Worm (Caenorhabditis elegans): ENCODE results near the gene H04D03.4.
A peak's percentile ranks its signal among the peaks of the same experiment; 100 is the strongest.

The H04D03.4 gene

ce11 chrIII:10464455-10464854 lies 13.5 kb upstream of the H04D03.4 start:
- TF ChIP-seq unc-98 (GFP tag; IDR thresholded peaks at IDR 0.05), result no peak

DNA sequence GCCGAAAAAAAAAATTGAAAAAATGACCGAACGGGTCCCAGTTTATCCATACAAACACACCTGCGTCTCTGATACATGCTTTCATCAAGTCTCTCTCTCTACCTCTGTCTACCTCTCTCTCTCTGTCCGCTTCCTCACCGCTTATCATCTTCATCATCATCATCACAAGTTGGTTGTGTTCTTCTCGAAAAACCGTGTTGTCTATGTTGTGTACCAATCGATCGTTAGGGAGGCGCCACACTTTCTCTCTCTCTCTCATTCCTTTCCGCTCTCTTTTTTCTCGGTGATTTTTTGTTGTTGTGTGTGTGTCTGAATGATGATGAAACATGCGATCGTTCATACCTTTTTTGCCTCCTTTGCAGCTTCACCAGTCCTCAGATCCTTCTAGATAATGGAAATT lies 12.7 kb upstream of the H04D03.4 start:
- peak; percentile 27 for TF ChIP-seq nhr-90 (tag; optimal IDR thresholded peaks at IDR 0.05; ENCODE audit: poor library complexity)
- no peak for TF ChIP-seq hpl-2 (GFP tag; optimal IDR thresholded peaks at IDR 0.05)
- TF ChIP-seq lsy-2 (tag; optimal IDR thresholded peaks at IDR 0.05), result peak in 1 of 2 experiments; percentile 43
- no peak for TF ChIP-seq ceh-82 (tag; optimal IDR thresholded peaks at IDR 0.05)
- peak in 1 of 3 experiments; percentile 23 for TF ChIP-seq dpl-1 (GFP tag; optimal IDR thresholded peaks at IDR 0.05)
- no peak for TF ChIP-seq mef-2 (tag; optimal IDR thresholded peaks at IDR 0.05)
- no peak for TF ChIP-seq nhr-237 (tag; optimal IDR thresholded peaks at IDR 0.05)
- TF ChIP-seq alr-1 (tag; optimal IDR thresholded peaks at IDR 0.05; ENCODE audit: borderline replicate concordance), result no peak
- peak; percentile 17 for TF ChIP-seq nhr-20 (tag; optimal IDR thresholded peaks at IDR 0.05)
- no peak for TF ChIP-seq dsc-1 (tag; optimal IDR thresholded peaks at IDR 0.05)
- TF ChIP-seq nhr-71 (tag; optimal IDR thresholded peaks at IDR 0.05), result peak; percentile 28
- TF ChIP-seq ztf-4 (tag; optimal IDR thresholded peaks at IDR 0.05), result no peak
- TF ChIP-seq blmp-1 (tag; optimal IDR thresholded peaks at IDR 0.05), result peak; percentile 91
- TF ChIP-seq ets-5 (GFP tag; IDR thresholded peaks at IDR 0.05), result no peak
- TF ChIP-seq lin-35 (GFP tag; optimal IDR thresholded peaks at IDR 0.05), result peak in 1 of 2 experiments; percentile 70
- TF ChIP-seq efl-1 (optimal IDR thresholded peaks at IDR 0.05), result peak; percentile 3 to 12
- TF ChIP-seq efl-1 (GFP tag; optimal IDR thresholded peaks at IDR 0.05 in 1 of 2), result peak in 1 of 2 experiments; percentile 89
- no peak for TF ChIP-seq ceh-63 (GFP tag; optimal IDR thresholded peaks at IDR 0.05)
- peak; percentile 9 for TF ChIP-seq C16A3.4 (tag; optimal IDR thresholded peaks at IDR 0.05)
- peak; percentile 60 for TF ChIP-seq snu-23 (GFP tag; optimal IDR thresholded peaks at IDR 0.05)
- TF ChIP-seq mep-1 (tag; optimal IDR thresholded peaks at IDR 0.05), result peak; percentile 55
- TF ChIP-seq lin-15B (tag; optimal IDR thresholded peaks at IDR 0.05), result no peak
- TF ChIP-seq skn-1 (tag; optimal IDR thresholded peaks at IDR 0.05), result peak; percentile 69
- TF ChIP-seq elt-3 (tag; optimal IDR thresholded peaks at IDR 0.05), result peak in 2 of 6 experiments; percentile 0 to 72
- TF ChIP-seq lin-14 (GFP tag; optimal IDR thresholded peaks at IDR 0.05), result peak; percentile 69
- no peak for TF ChIP-seq tbx-2 (tag; optimal IDR thresholded peaks at IDR 0.05)
- TF ChIP-seq rnt-1 (tag; optimal IDR thresholded peaks at IDR 0.05), result peak; percentile 32
- TF ChIP-seq mdl-1 (tag; optimal IDR thresholded peaks at IDR 0.05), result peak in 1 of 2 experiments; percentile 31

ce11 chrIII:10462935-10463548 lies 12.1 kb upstream of the H04D03.4 start:
- TF ChIP-seq mep-1 (tag; optimal IDR thresholded peaks at IDR 0.05) (no peak), zag-1 (tag; optimal IDR thresholded peaks at IDR 0.05) (no peak), blmp-1 (tag; optimal IDR thresholded peaks at IDR 0.05) (peak; percentile 71), nhr-84 (tag; optimal IDR thresholded peaks at IDR 0.05) (no peak), efl-1 (optimal IDR thresholded peaks at IDR 0.05) (no peak), efl-1 (GFP tag; optimal IDR thresholded peaks at IDR 0.05 in 1 of 2) (peak in 1 of 2 experiments; percentile 68)

ce11 chrIII:10461164-10461546 lies 10.2 kb upstream of the H04D03.4 start, which contains the start of gene atx-2:
atx-2 (plus strand) TSS chrIII:10461389.
- TF ChIP-seq lin-15B (tag; optimal IDR thresholded peaks at IDR 0.05) (peak; percentile 41), pqm-1 (tag; optimal IDR thresholded peaks at IDR 0.05) (no peak), nhr-20 (tag; optimal IDR thresholded peaks at IDR 0.05) (peak; percentile 48), pax-3 (tag; optimal IDR thresholded peaks at IDR 0.05) (no peak), Y116A8C.19 (tag; optimal IDR thresholded peaks at IDR 0.05; ENCODE audit: borderline replicate concordance) (no peak), efl-3 (GFP tag; optimal IDR thresholded peaks at IDR 0.05) (peak; percentile 66), lin-39 (tag; optimal IDR thresholded peaks at IDR 0.05) (peak; percentile 19), sox-4 (tag; optimal IDR thresholded peaks at IDR 0.05) (no peak), snu-23 (GFP tag; optimal IDR thresholded peaks at IDR 0.05) (peak; percentile 81), sptf-1 (tag; optimal IDR thresholded peaks at IDR 0.05) (no peak), nhr-77 (tag; optimal IDR thresholded peaks at IDR 0.05) (no peak), nhr-90 (tag; optimal IDR thresholded peaks at IDR 0.05; ENCODE audit: poor library complexity) (peak; percentile 70), elt-2 (tag; optimal IDR thresholded peaks at IDR 0.05) (no peak), lir-3 (tag; optimal IDR thresholded peaks at IDR 0.05; ENCODE audit: poor library complexity) (peak; percentile 76), vab-15 (tag; optimal IDR thresholded peaks at IDR 0.05) (no peak), alr-1 (tag; optimal IDR thresholded peaks at IDR 0.05; ENCODE audit: borderline replicate concordance) (no peak), grh-1 (GFP tag; IDR thresholded peaks at IDR 0.05) (peak; percentile 60), ceh-8 (GFP tag; optimal IDR thresholded peaks at IDR 0.05) (peak; percentile 37), nhr-237 (tag; optimal IDR thresholded peaks at IDR 0.05) (no peak), ztf-4 (tag; optimal IDR thresholded peaks at IDR 0.05) (peak; percentile 65), nhr-85 (tag) (peak; percentile 77), dsc-1 (tag; optimal IDR thresholded peaks at IDR 0.05) (peak; percentile 83), sup-37 (GFP tag; optimal IDR thresholded peaks at IDR 0.05) (no peak)
